Worm (Caenorhabditis elegans): ENCODE results near the gene srw-1.

ce11 chrV:15240215-15240614 lies 42.2 kb downstream of the srw-1 start, which contains the start of gene srw-11:
- no peak for TF ChIP-seq lin-15B (tag; optimal IDR thresholded peaks at IDR 0.05)
- TF ChIP-seq attf-4 (tag; optimal IDR thresholded peaks at IDR 0.05), result no peak
- no peak for TF ChIP-seq zag-1 (tag; optimal IDR thresholded peaks at IDR 0.05)
- TF ChIP-seq mdl-1 (tag; optimal IDR thresholded peaks at IDR 0.05), result no peak
- no peak for TF ChIP-seq unc-62 (GFP tag; optimal IDR thresholded peaks at IDR 0.05 in 1 of 2)
- TF ChIP-seq unc-62 (tag; optimal IDR thresholded peaks at IDR 0.05), result no peak
- no peak for TF ChIP-seq nhr-25 (tag; optimal IDR thresholded peaks at IDR 0.05; ENCODE audit: borderline replicate concordance, insufficient read depth)
- no peak for TF ChIP-seq F26F4.8 (GFP tag; conservative IDR thresholded peaks at IDR 0.05)
- TF ChIP-seq lin-39 (tag; optimal IDR thresholded peaks at IDR 0.05), result no peak
- TF ChIP-seq nhr-76 (tag; optimal IDR thresholded peaks at IDR 0.05), result no peak

Measured in whole organism, L4 larva.